Fruit fly (Drosophila melanogaster): Measurements from ENCODE around the gene Cpr35B.

Gene Cpr35B

dm6 chr2L:14376484-14377254, 48.3 kb downstream of the Cpr35B start (continued):
- TF ChIP-seq CG15601 (tag; optimal IDR thresholded peaks at IDR 0.05) (no peak), CG31365 (tag; optimal IDR thresholded peaks at IDR 0.05) (no peak), Side (GFP tag; optimal IDR thresholded peaks at IDR 0.05) (no peak), tx (GFP tag; optimal IDR thresholded peaks at IDR 0.05) (no peak), CG8924 (tag; optimal IDR thresholded peaks at IDR 0.05) (peak; percentile 50), croc (GFP tag; conservative IDR thresholded peaks at IDR 0.05) (0 out of 3 replicates have a peak, but pooled peaks have one; percentile 19), Doc3 (GFP tag; IDR thresholded peaks at IDR 0.05; ENCODE audit: partially characterized antibody) (no peak), jigr1 (GFP tag; IDR thresholded peaks at IDR 0.05) (0 out of 3 replicates have a peak, but pooled peaks have one; percentile 21), caup (GFP tag; optimal IDR thresholded peaks at IDR 0.05; ENCODE audit: severe bottlenecking) (no peak), ewg (GFP tag; optimal IDR thresholded peaks at IDR 0.05) (peak; percentile 7), CG17385 (GFP tag; optimal IDR thresholded peaks at IDR 0.05) (peak; percentile 18), Dp (GFP tag; optimal IDR thresholded peaks at IDR 0.05) (no peak), Dip3 (GFP tag; optimal IDR thresholded peaks at IDR 0.05) (peak; percentile 15), CG11085 (GFP tag; IDR thresholded peaks at IDR 0.05) (no peak), al (GFP tag; IDR thresholded peaks at IDR 0.05) (no peak), CG7963 (GFP tag; IDR thresholded peaks at IDR 0.05; ENCODE audit: partially characterized antibody) (no peak), gcm2 (GFP tag; optimal IDR thresholded peaks at IDR 0.05) (no peak), seq (GFP tag; IDR thresholded peaks at IDR 0.05) (no peak), oc (tag; optimal IDR thresholded peaks at IDR 0.05) (no peak), CG31441 (GFP tag; IDR thresholded peaks at IDR 0.05) (peak; percentile 64), CG14667 (GFP tag; IDR thresholded peaks at IDR 0.05) (no peak), D (optimal IDR thresholded peaks at IDR 0.05) (no peak), D (GFP tag; optimal IDR thresholded peaks at IDR 0.05) (peak; percentile 15), B-H1 (GFP tag; IDR thresholded peaks at IDR 0.05) (no peak), Abd-B (GFP tag; optimal IDR thresholded peaks at IDR 0.05) (peak; percentile 55), trh (GFP tag; optimal IDR thresholded peaks at IDR 0.05) (no peak), zfh2 (GFP tag; optimal IDR thresholded peaks at IDR 0.05) (peak; percentile 34), CG32767 (GFP tag; IDR thresholded peaks at IDR 0.05) (no peak), CG4328 (GFP tag; optimal IDR thresholded peaks at IDR 0.05) (peak; percentile 69), CG30403 (GFP tag; optimal IDR thresholded peaks at IDR 0.05) (peak; percentile 64), ap (GFP tag; IDR thresholded peaks at IDR 0.05) (no peak), CG12236 (GFP tag; optimal IDR thresholded peaks at IDR 0.05) (no peak), Ada2b (GFP tag; IDR thresholded peaks at IDR 0.05) (no peak), CG2712 (tag; optimal IDR thresholded peaks at IDR 0.05) (peak; percentile 55), CG8089 (GFP tag; optimal IDR thresholded peaks at IDR 0.05) (no peak), danr (GFP tag; IDR thresholded peaks at IDR 0.05) (0 out of 2 replicates have a peak, but pooled peaks have one; percentile 16), sob (GFP tag; IDR thresholded peaks at IDR 0.05) (peak; percentile 34; the same call in 1 of the 2 replicates), CG32532 (GFP tag; IDR thresholded peaks at IDR 0.05) (peak; percentile 16; the same call in 1 of the 2 replicates), Awh (GFP tag; IDR thresholded peaks at IDR 0.05) (0 out of 2 replicates have a peak, but pooled peaks have one; percentile 30), CG6272 (GFP tag; IDR thresholded peaks at IDR 0.05) (no peak), CG8765 (GFP tag; IDR thresholded peaks at IDR 0.05) (no peak), so (GFP tag; IDR thresholded peaks at IDR 0.05) (no peak), ttk (GFP tag; IDR thresholded peaks at IDR 0.05) (peak; percentile 34; the same call in 1 of the 2 replicates), bab2 (GFP tag; optimal IDR thresholded peaks at IDR 0.05) (peak; percentile 44), Pdp1 (GFP tag; optimal IDR thresholded peaks at IDR 0.05) (peak in 1 of 2 experiments; percentile 21), CG33213 (GFP tag; optimal IDR thresholded peaks at IDR 0.05) (no peak), btn (GFP tag; optimal IDR thresholded peaks at IDR 0.05) (no peak), Opbp (GFP tag; IDR thresholded peaks at IDR 0.05; ENCODE audit: partially characterized antibody) (no peak), odd (GFP tag; optimal IDR thresholded peaks at IDR 0.05) (no peak), CG7786 (GFP tag; optimal IDR thresholded peaks at IDR 0.05) (peak; percentile 9)

Data from whole organism, embryonic.